Fruit fly (Drosophila melanogaster): ENCODE results near the gene Yp2.

The Yp2 gene

dm6 chrX:10088023-10088913 is 35.8 kb upstream of the Yp2 start (continued):
- peak; percentile 57; the same call in 2 of the 3 replicates for TF ChIP-seq croc (GFP tag; conservative IDR thresholded peaks at IDR 0.05)
- no peak for TF ChIP-seq Dref (GFP tag; IDR thresholded peaks at IDR 0.05)
- TF ChIP-seq shn (GFP tag; optimal IDR thresholded peaks at IDR 0.05): peak; percentile 11
- TF ChIP-seq Chrac-16 (GFP tag; optimal IDR thresholded peaks at IDR 0.05): peak; percentile 71
- TF ChIP-seq hth (optimal IDR thresholded peaks at IDR 0.05): no peak
- peak; percentile 68 for TF ChIP-seq Med (GFP tag)
- TF ChIP-seq Hr39 (optimal IDR thresholded peaks at IDR 0.05): no peak
- TF ChIP-seq CG16779 (GFP tag; IDR thresholded peaks at IDR 0.05): no peak
- peak; percentile 36 for TF ChIP-seq pnt (GFP tag; optimal IDR thresholded peaks at IDR 0.05)
- TF ChIP-seq CG8089 (GFP tag; optimal IDR thresholded peaks at IDR 0.05): no peak
- TF ChIP-seq CG2116 (GFP tag; optimal IDR thresholded peaks at IDR 0.05): peak; percentile 28
- TF ChIP-seq en (GFP tag; optimal IDR thresholded peaks at IDR 0.05): no peak
- no peak for TF ChIP-seq CG9797 (GFP tag; optimal IDR thresholded peaks at IDR 0.05)
- peak; percentile 27 for TF ChIP-seq CG12744 (GFP tag; optimal IDR thresholded peaks at IDR 0.05)
- TF ChIP-seq CG34422 (GFP tag; IDR thresholded peaks at IDR 0.05): peak; percentile 64
- TF ChIP-seq sens (GFP tag): peak; percentile 92
- TF ChIP-seq fd3F (GFP tag; optimal IDR thresholded peaks at IDR 0.05): peak; percentile 22
- peak; percentile 36 to 39 for TF ChIP-seq Pdp1 (GFP tag; optimal IDR thresholded peaks at IDR 0.05)
- peak; percentile 70 for TF ChIP-seq sens-2 (GFP tag; IDR thresholded peaks at IDR 0.05)
- TF ChIP-seq CG34224 (GFP tag; IDR thresholded peaks at IDR 0.05; ENCODE audit: partially characterized antibody): no peak
- TF ChIP-seq CG5180 (GFP tag; optimal IDR thresholded peaks at IDR 0.05): no peak
- TF ChIP-seq D (optimal IDR thresholded peaks at IDR 0.05): no peak
- TF ChIP-seq D (GFP tag; optimal IDR thresholded peaks at IDR 0.05): peak; percentile 48
- no peak for TF ChIP-seq mld (GFP tag; IDR thresholded peaks at IDR 0.05; ENCODE audit: partially characterized antibody)
- TF ChIP-seq ttk (GFP tag; IDR thresholded peaks at IDR 0.05): peak; percentile 28; the same call in 1 of the 2 replicates
- peak; percentile 68; the same call in 2 of the 3 replicates for TF ChIP-seq ci (GFP tag; IDR thresholded peaks at IDR 0.05)
- peak; percentile 14 for TF ChIP-seq maf-S (GFP tag; optimal IDR thresholded peaks at IDR 0.05)
- no peak for TF ChIP-seq Poxn (GFP tag; IDR thresholded peaks at IDR 0.05)
- no peak for TF ChIP-seq zfh2 (GFP tag; optimal IDR thresholded peaks at IDR 0.05)
- peak; percentile 56 for TF ChIP-seq tgo (GFP tag; IDR thresholded peaks at IDR 0.05)
- no peak for TF ChIP-seq ftz-f1 (GFP tag; optimal IDR thresholded peaks at IDR 0.05)
- no peak for TF ChIP-seq CG11560 (tag; IDR thresholded peaks at IDR 0.05)
- no peak for TF ChIP-seq CG13894 (tag; optimal IDR thresholded peaks at IDR 0.05)
- TF ChIP-seq CG32772 (GFP tag; IDR thresholded peaks at IDR 0.05): peak; percentile 38; the same call in 1 of the 2 replicates
- TF ChIP-seq GATAe (GFP tag; conservative IDR thresholded peaks at IDR 0.05): no peak
- no peak for TF ChIP-seq org-1 (GFP tag; optimal IDR thresholded peaks at IDR 0.05)
- TF ChIP-seq sd (tag; optimal IDR thresholded peaks at IDR 0.05): no peak
- TF ChIP-seq crp (GFP tag; optimal IDR thresholded peaks at IDR 0.05): no peak
- TF ChIP-seq CG31388 (GFP tag; optimal IDR thresholded peaks at IDR 0.05): no peak
- TF ChIP-seq ATbp (GFP tag; optimal IDR thresholded peaks at IDR 0.05): peak; percentile 46
- no peak for TF ChIP-seq sug (tag; optimal IDR thresholded peaks at IDR 0.05)
- 0 out of 2 replicates have a peak, but pooled peaks have one; percentile 45 for TF ChIP-seq Atf6 (GFP tag; IDR thresholded peaks at IDR 0.05)
- peak; percentile 37; the same call in 1 of the 2 replicates for TF ChIP-seq CG11247 (GFP tag; IDR thresholded peaks at IDR 0.05)
- TF ChIP-seq MESR4 (GFP tag; optimal IDR thresholded peaks at IDR 0.05): no peak
- peak; percentile 81 for TF ChIP-seq CG15696 (tag; optimal IDR thresholded peaks at IDR 0.05)
- TF ChIP-seq CG11504 (tag; optimal IDR thresholded peaks at IDR 0.05): peak; percentile 69
- TF ChIP-seq D19A (tag; optimal IDR thresholded peaks at IDR 0.05): peak; percentile 34
- TF ChIP-seq CG31441 (GFP tag; IDR thresholded peaks at IDR 0.05): peak; percentile 67
- TF ChIP-seq Tbp (GFP tag; optimal IDR thresholded peaks at IDR 0.05): no peak
- TF ChIP-seq Asciz (GFP tag; optimal IDR thresholded peaks at IDR 0.05): peak; percentile 26
